Worm (Caenorhabditis elegans): ENCODE measurements around the gene T22E5.1.

ce11 chrX:6408713-6409112 is 4.0 kb upstream of the T22E5.1 start:
- TF ChIP-seq hlh-17 (GFP tag; optimal IDR thresholded peaks at IDR 0.05; ENCODE audit: borderline replicate concordance) (no peak), nhr-237 (tag; optimal IDR thresholded peaks at IDR 0.05) (no peak), unc-130 (tag; optimal IDR thresholded peaks at IDR 0.05) (no peak), lin-39 (tag; optimal IDR thresholded peaks at IDR 0.05) (no peak), blmp-1 (tag; optimal IDR thresholded peaks at IDR 0.05) (no peak), unc-62 (GFP tag; optimal IDR thresholded peaks at IDR 0.05) (no peak), nhr-71 (tag; optimal IDR thresholded peaks at IDR 0.05) (no peak), lsy-2 (tag; optimal IDR thresholded peaks at IDR 0.05) (no peak), ceh-8 (GFP tag; optimal IDR thresholded peaks at IDR 0.05) (no peak), elt-3 (tag; optimal IDR thresholded peaks at IDR 0.05) (no peak), zip-4 (GFP tag; optimal IDR thresholded peaks at IDR 0.05) (no peak)
